Worm (Caenorhabditis elegans) whole organism, L2 larva: ENCODE data around the gene rbbp-5.

ENCODE experiments used
- dmd-4 ChIP-seq: sonication (generic microtip); optimal IDR thresholded peaks from 2 replicates; lab custom pipeline; 2017; ENCODE audit warnings: missing biosample characterization, missing genetic modification characterization
- lin-13 ChIP-seq: fragments of 150-350 bp; optimal IDR thresholded peaks from 2 replicates; lab custom pipeline; 2014; ENCODE audit warnings: missing biosample characterization, missing genetic modification reagents, missing genetic modification characterization
- lsy-2 ChIP-seq, 2 experiments: fragments of 150-350 bp in 1 of 2; sonication (generic microtip) in 1 of 2; optimal IDR thresholded peaks; 2 replicates each; lab custom pipeline; 2014 to 2017; ENCODE audit warnings: missing biosample characterization in 2 of 2, missing genetic modification characterization in 2 of 2
- skn-1 ChIP-seq: sonication (generic microtip); optimal IDR thresholded peaks from 2 replicates; lab custom pipeline; 2017; ENCODE audit warnings: missing biosample characterization, missing genetic modification characterization
- unc-62 ChIP-seq: fragments of 150-350 bp; optimal IDR thresholded peaks from 2 replicates; lab custom pipeline; 2014; ENCODE audit warnings: missing biosample characterization, missing genetic modification reagents, missing genetic modification characterization
- ztf-11 ChIP-seq: sonication (generic microtip); optimal IDR thresholded peaks from 2 replicates; lab custom pipeline; 2017; ENCODE audit warnings: missing biosample characterization, missing genetic modification characterization
- ztf-4 ChIP-seq: fragments of 150-350 bp; optimal IDR thresholded peaks from 2 replicates; lab custom pipeline; 2014; ENCODE audit warnings: missing biosample characterization, missing genetic modification characterization

ce11 chrII:6082620-6083019 is 15.0 kb upstream of the rbbp-5 start, which contains the start of gene F21H12.3:
- TF ChIP-seq dmd-4 (tag; lab: Kevin White, UChicago) (no peak), lin-13 (no peak), unc-62 (no peak), ztf-11 (tag; lab: Kevin White, UChicago) (no peak), ztf-4 (tag; lab: Kevin White, UChicago) (no peak), skn-1 (tag; lab: Kevin White, UChicago) (no peak), lsy-2 (tag; optimal IDR thresholded peaks at IDR 0.05; lab: Kevin White, UChicago) (no peak)
